Worm (Caenorhabditis elegans): Measurements from ENCODE around the gene D2096.13.

ce11 chrIV:8317800-8318199 lies 40.6 kb downstream of the D2096.13 start:
- TF ChIP-seq fos-1 (tag; optimal IDR thresholded peaks at IDR 0.05) (no peak), ceh-16 (tag; optimal IDR thresholded peaks at IDR 0.05) (no peak), nhr-6 (tag; optimal IDR thresholded peaks at IDR 0.05) (no peak), unc-55 (GFP tag; optimal IDR thresholded peaks at IDR 0.05) (no peak), unc-39 (tag; optimal IDR thresholded peaks at IDR 0.05) (no peak), unc-62 (GFP tag; optimal IDR thresholded peaks at IDR 0.05) (no peak), R02D3.7 (tag; optimal IDR thresholded peaks at IDR 0.05) (no peak), ceh-82 (tag; optimal IDR thresholded peaks at IDR 0.05) (no peak), mdl-1 (tag; optimal IDR thresholded peaks at IDR 0.05) (no peak), skn-1 (tag; optimal IDR thresholded peaks at IDR 0.05) (no peak), nhr-237 (tag; optimal IDR thresholded peaks at IDR 0.05) (no peak), elt-1 (tag; optimal IDR thresholded peaks at IDR 0.05) (no peak)
